Worm (Caenorhabditis elegans): ENCODE data around the gene scvp-1.

scvp-1 gene

DNA sequence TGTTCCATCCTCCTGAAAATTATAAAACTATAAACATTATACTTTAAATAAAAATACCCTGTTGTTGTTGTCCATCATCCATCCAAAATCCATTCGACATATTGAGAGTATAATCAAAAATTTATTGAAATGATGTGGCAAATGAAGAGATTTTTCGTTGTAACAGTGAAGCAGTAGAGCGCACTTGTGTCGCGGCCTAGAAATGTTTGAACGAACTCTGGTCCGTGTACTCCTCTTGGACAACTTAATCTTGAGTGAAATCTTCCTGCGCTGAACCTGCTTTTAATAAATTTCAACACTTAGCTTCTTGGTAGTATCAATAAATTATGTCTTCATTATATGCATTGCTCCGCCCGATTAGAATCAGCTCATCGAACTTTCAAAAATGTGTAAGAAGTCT, 36.5 kb downstream of the scvp-1 start, which contains the start of the genes F32D8.14 and F32D8.5:
Gene F32D8.14 (minus strand): TSS at position 188 of the 400 bp plus-strand sequence.
Gene F32D8.5 (plus strand): TSS at position 200 of the 400 bp plus-strand sequence.
- TF ChIP-seq hlh-30 (tag; optimal IDR thresholded peaks at IDR 0.05; ENCODE audit: insufficient read depth) (peak; percentile 49), mep-1 (tag; optimal IDR thresholded peaks at IDR 0.05) (peak; percentile 76), aha-1 (tag) (peak; percentile 89), zfp-2 (tag; optimal IDR thresholded peaks at IDR 0.05) (no peak), ces-1 (GFP tag; optimal IDR thresholded peaks at IDR 0.05) (no peak), hlh-11 (tag; optimal IDR thresholded peaks at IDR 0.05) (peak; percentile 60), mxl-2 (GFP tag; conservative IDR thresholded peaks at IDR 0.05) (no peak), ztf-7 (tag; optimal IDR thresholded peaks at IDR 0.05) (peak; percentile 56), aly-2 (tag; optimal IDR thresholded peaks at IDR 0.05) (no peak), dmd-8 (GFP tag; IDR thresholded peaks at IDR 0.05) (no peak), ama-1 (optimal IDR thresholded peaks at IDR 0.05) (no peak), jun-1 (tag; optimal IDR thresholded peaks at IDR 0.05) (no peak), dmd-6 (GFP tag; IDR thresholded peaks at IDR 0.05) (peak; percentile 46), nhr-42 (GFP tag; IDR thresholded peaks at IDR 0.05) (no peak), lin-13 (GFP tag; optimal IDR thresholded peaks at IDR 0.05) (peak; percentile 79), egl-43 (GFP tag; IDR thresholded peaks at IDR 0.05) (no peak), lim-7 (GFP tag; IDR thresholded peaks at IDR 0.05) (no peak), R02D3.7 (tag; optimal IDR thresholded peaks at IDR 0.05) (no peak), ceh-28 (tag; optimal IDR thresholded peaks at IDR 0.05) (no peak), unc-39 (tag; optimal IDR thresholded peaks at IDR 0.05) (no peak), snpc-4 (tag; optimal IDR thresholded peaks at IDR 0.05) (no peak), rbr-2 (tag; optimal IDR thresholded peaks at IDR 0.05) (peak; percentile 54), hmg-1.1 (GFP tag; IDR thresholded peaks at IDR 0.05) (peak; percentile 63), zag-1 (tag; optimal IDR thresholded peaks at IDR 0.05) (no peak), Y48G9A.11 (GFP tag; IDR thresholded peaks at IDR 0.05) (no peak), sdz-12 (GFP tag; optimal IDR thresholded peaks at IDR 0.05) (no peak), egl-27 (tag; optimal IDR thresholded peaks at IDR 0.05) (no peak), nhr-10 (tag; optimal IDR thresholded peaks at IDR 0.05) (no peak), nhr-76 (tag; optimal IDR thresholded peaks at IDR 0.05) (no peak), hif-1 (tag; optimal IDR thresholded peaks at IDR 0.05) (peak in 1 of 2 experiments; percentile 80), attf-4 (tag; optimal IDR thresholded peaks at IDR 0.05) (no peak), Y105C5A.15 (GFP tag; IDR thresholded peaks at IDR 0.05) (no peak), Y75B8A.6 (GFP tag; IDR thresholded peaks at IDR 0.05) (no peak), nhr-25 (tag; optimal IDR thresholded peaks at IDR 0.05; ENCODE audit: borderline replicate concordance, insufficient read depth) (no peak), ceh-32 (tag; optimal IDR thresholded peaks at IDR 0.05; ENCODE audit: poor library complexity) (no peak), tag-97 (GFP tag; IDR thresholded peaks at IDR 0.05) (no peak), zip-11 (GFP tag; IDR thresholded peaks at IDR 0.05) (no peak), mdt-29 (GFP tag; IDR thresholded peaks at IDR 0.05) (no peak), lin-39 (tag; optimal IDR thresholded peaks at IDR 0.05) (no peak), D1046.2 (GFP tag; IDR thresholded peaks at IDR 0.05) (no peak), nhr-237 (tag; optimal IDR thresholded peaks at IDR 0.05) (no peak), vab-7 (GFP tag; IDR thresholded peaks at IDR 0.05) (peak; percentile 35; the same call in 1 of the 2 replicates), lin-15B (tag; optimal IDR thresholded peaks at IDR 0.05) (no peak), nhr-41 (GFP tag; IDR thresholded peaks at IDR 0.05) (no peak), set-16 (GFP tag; IDR thresholded peaks at IDR 0.05) (no peak), php-3 (GFP tag; IDR thresholded peaks at IDR 0.05) (no peak), lir-3 (tag; optimal IDR thresholded peaks at IDR 0.05) (no peak), T26A8.4 (GFP tag; IDR thresholded peaks at IDR 0.05) (peak; percentile 59), saeg-2 (GFP tag; IDR thresholded peaks at IDR 0.05) (no peak), nhr-48 (tag; optimal IDR thresholded peaks at IDR 0.05) (peak; percentile 67), dmd-9 (GFP tag; IDR thresholded peaks at IDR 0.05) (no peak), nhr-102 (tag; optimal IDR thresholded peaks at IDR 0.05) (peak; percentile 48), unc-62 (GFP tag; optimal IDR thresholded peaks at IDR 0.05 in 1 of 2) (peak in 1 of 2 experiments; percentile 84), unc-62 (tag; optimal IDR thresholded peaks at IDR 0.05) (no peak)
